Worm (Caenorhabditis elegans) whole organism, L4 larva: ENCODE data around the gene cct-5.
A peak's percentile ranks its signal among the peaks of the same experiment; 100 is the strongest.

Experiments
- R02D3.7 ChIP-seq: fragments of 150-350 bp; sonication (generic microtip); optimal IDR thresholded peaks from 3 replicates; lab custom pipeline; 2014; ENCODE audit warnings: missing biosample characterization, missing genetic modification characterization
- Y48G9A.11 ChIP-seq: fragments of 200-800 bp; sonication (Bioruptor generic); IDR thresholded peaks from 2 replicates; pipeline ENCODE4 v1.3.6; 2022; ENCODE audit warnings: missing genetic modification reagents, missing genetic modification characterization, missing compliant biosample characterization
- ZK546.5 ChIP-seq, 2 experiments: sonication (generic microtip); optimal IDR thresholded peaks; 2 replicates each; lab custom pipeline; 2017; ENCODE audit warnings: missing biosample characterization in 2 of 2, missing genetic modification characterization in 2 of 2
- duxl-1 ChIP-seq: sonication (generic microtip); optimal IDR thresholded peaks from 2 replicates; lab custom pipeline; 2016; ENCODE audit warnings: mild to moderate bottlenecking, missing genetic modification characterization, moderate library complexity, missing compliant biosample characterization; ENCODE audit not compliant: poor library complexity
- dve-1 ChIP-seq: sonication (generic microtip); optimal IDR thresholded peaks from 2 replicates; lab custom pipeline; 2017; ENCODE audit warnings: antibody characterized with exemption, mild to moderate bottlenecking, missing genetic modification characterization, missing compliant biosample characterization; ENCODE audit not compliant: insufficient read depth
- fkh-10 ChIP-seq: fragments of 150-350 bp; optimal IDR thresholded peaks from 2 replicates; lab custom pipeline; 2014; ENCODE audit warnings: missing biosample characterization, missing genetic modification reagents, missing genetic modification characterization
- fos-1 ChIP-seq: fragments of 150-350 bp; optimal IDR thresholded peaks from 2 replicates; lab custom pipeline; 2014; ENCODE audit warnings: missing biosample characterization, missing genetic modification characterization
- jun-1 ChIP-seq: fragments of 150-350 bp; optimal IDR thresholded peaks from 2 replicates; lab custom pipeline; 2014; ENCODE audit warnings: missing biosample characterization, missing genetic modification reagents, missing genetic modification characterization
- nhr-11 ChIP-seq: fragments of 150-350 bp; optimal IDR thresholded peaks from 2 replicates; lab custom pipeline; 2014; ENCODE audit warnings: missing biosample characterization, missing genetic modification characterization
- php-3 ChIP-seq: fragments of 200-800 bp; sonication (Bioruptor generic); IDR thresholded peaks from 2 replicates; pipeline ENCODE4 v1.3.6; 2022; ENCODE audit warnings: missing genetic modification reagents, missing genetic modification characterization, missing compliant biosample characterization
- pqm-1 ChIP-seq: sonication (generic microtip); optimal IDR thresholded peaks from 2 replicates; lab custom pipeline; 2017; ENCODE audit warnings: missing biosample characterization, missing genetic modification characterization

DNA sequence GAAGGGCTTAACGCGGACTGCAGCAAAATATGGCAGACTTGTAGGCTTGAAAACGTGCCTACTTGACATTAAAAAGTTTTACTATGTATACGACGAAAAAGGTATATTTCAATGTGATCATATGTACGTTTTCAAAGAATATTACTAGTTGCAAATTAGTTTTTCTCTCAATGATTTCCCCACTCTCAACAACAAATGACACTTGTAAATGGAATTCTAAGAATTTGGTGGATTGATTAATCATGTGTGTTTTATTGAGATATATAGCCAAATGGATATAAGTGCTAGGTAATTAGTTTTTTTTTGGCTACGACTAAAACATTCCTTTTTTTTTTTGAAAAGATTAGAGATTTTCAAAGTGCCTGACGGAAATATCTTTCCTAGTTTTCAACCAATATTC, 20.6 kb downstream of the cct-5 start:
- no peak for TF ChIP-seq fos-1 (tag; lab: Kevin White, UChicago)
- TF ChIP-seq nhr-11 (tag; lab: Kevin White, UChicago) = peak; percentile 75
- no peak for TF ChIP-seq R02D3.7 (tag; lab: Kevin White, UChicago)
- no peak for TF ChIP-seq fkh-10
- no peak for TF ChIP-seq Y48G9A.11 (GFP tag; lab: Robert Waterston, UW)
- TF ChIP-seq duxl-1 = no peak
- TF ChIP-seq jun-1 = no peak
- no peak for TF ChIP-seq ZK546.5 (tag; optimal IDR thresholded peaks at IDR 0.05; lab: Kevin White, UChicago)
- no peak for TF ChIP-seq php-3 (GFP tag; lab: Robert Waterston, UW)
- TF ChIP-seq pqm-1 (tag; lab: Kevin White, UChicago) = no peak
- no peak for TF ChIP-seq dve-1 (tag; lab: Kevin White, UChicago)
